Fruit fly (Drosophila melanogaster) S2 (cell line): ENCODE results near the gene Lk6.

Source experiments
- CG8478 ChIP-seq: fragments of >200 bp; optimal IDR thresholded peaks from 2 replicates; lab custom pipeline; 2018
- CTCF ChIP-seq, 2 experiments: fragments of >200 bp; optimal IDR thresholded peaks; 2 replicates each; lab custom pipeline; 2018

The Lk6 gene

DNA sequence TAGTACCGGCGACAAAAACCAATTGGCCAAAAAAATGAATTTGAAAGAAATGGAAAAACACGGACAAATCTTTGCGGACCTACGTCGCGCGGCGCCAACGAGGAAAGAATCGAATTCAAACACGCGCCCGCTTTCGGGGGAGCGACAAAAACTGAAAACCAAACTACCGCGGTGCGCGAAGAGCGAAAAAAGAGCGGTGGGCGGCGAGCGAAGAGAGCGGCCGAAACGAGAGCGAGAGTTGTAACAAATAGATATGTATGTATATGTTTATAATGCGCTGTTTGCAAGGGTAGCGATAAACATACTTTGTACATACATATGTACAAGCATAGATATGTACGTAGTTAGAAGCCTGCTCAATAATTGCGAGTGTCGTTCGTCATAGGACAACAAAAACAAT, 4.3 kb downstream of the Lk6 start:
- TF ChIP-seq CG8478 (no peak), CTCF (optimal IDR thresholded peaks at IDR 0.05; lab: Kevin White, UChicago) (no peak)

- TF ChIP-seq CTCF (optimal IDR thresholded peaks at IDR 0.05; lab: Kevin White, UChicago) (no peak), CG8478 (no peak)
Observed at dm6 chr3R:11759185-11759731, 5.0 kb downstream of the Lk6 start.

DNA sequence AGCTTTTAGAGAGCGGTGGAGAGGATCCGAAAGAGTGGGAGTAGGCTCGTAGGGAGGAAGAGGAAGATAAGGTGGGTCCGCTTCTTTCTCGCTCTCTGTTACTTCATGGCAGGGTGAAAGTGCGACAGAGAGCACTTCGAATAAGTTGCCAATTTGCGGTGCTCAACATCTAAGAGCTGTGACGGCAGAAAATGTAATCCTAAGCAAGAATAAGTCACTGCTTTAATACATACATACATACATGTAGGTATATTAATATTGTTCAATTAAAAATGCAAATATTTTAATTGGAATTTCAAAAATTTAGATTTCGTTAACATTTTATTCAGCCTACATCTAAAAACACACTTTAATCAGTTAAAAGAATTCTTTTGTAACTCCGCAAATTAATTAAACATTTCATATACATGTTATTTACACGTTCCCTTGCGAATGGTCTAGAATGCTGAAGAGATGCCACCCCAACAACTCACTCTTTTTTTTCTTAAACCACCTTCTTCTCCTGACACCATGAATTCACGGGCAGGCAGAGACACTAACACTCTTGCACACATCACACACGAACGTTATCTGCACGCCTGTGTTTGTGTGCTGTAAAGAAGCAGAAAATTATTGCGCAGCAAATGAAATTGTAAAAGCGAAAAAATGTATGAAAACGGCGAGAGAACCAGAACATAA, 5.6 kb downstream of the Lk6 start:
- TF ChIP-seq CG8478 (no peak), CTCF (optimal IDR thresholded peaks at IDR 0.05; lab: Kevin White, UChicago) (no peak)

DNA sequence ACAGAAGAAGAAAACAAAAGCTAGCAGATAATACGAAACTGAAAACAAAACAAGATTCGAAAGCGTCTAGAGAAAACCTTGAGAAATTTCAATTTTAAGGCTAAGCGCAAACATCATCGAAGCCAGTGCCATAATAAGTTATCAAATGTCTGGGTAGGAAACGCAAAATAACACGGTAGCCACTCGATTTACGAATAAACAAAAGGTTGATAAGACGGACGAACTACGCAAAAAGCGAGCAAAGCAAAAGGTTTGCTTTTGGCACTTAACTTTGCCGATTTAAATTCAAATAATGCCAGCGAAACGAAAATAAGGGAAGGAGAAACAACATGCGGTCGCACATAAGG, 6.1 kb downstream of the Lk6 start:
- no peak for TF ChIP-seq CG8478
- TF ChIP-seq CTCF (optimal IDR thresholded peaks at IDR 0.05; lab: Kevin White, UChicago): no peak

dm6 chr3R:11757197-11757856, 6.9 kb downstream of the Lk6 start:
- no peak for TF ChIP-seq CTCF (optimal IDR thresholded peaks at IDR 0.05; lab: Kevin White, UChicago)
- no peak for TF ChIP-seq CG8478

DNA sequence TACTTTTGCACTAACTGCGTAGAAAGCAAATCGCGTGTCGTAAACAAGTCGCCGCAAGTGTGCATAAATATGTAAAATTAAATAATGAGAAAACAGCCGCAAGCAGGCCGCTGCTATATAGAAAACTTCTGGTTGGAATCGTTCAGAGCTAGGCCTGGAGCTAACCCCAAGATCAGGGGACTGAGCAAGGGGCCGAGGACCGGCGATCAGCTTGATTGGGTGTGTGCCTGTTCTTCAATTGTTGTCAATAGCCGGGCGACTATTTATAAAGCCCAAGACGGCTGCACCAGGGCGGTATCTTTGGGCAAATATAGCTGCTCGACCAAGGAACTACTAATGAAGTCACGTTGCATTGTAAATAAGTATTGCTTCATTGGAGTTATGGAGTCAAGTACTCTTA, 7.5 kb downstream of the Lk6 start:
- TF ChIP-seq CG8478: no peak
- TF ChIP-seq CTCF (optimal IDR thresholded peaks at IDR 0.05; lab: Kevin White, UChicago): no peak

DNA sequence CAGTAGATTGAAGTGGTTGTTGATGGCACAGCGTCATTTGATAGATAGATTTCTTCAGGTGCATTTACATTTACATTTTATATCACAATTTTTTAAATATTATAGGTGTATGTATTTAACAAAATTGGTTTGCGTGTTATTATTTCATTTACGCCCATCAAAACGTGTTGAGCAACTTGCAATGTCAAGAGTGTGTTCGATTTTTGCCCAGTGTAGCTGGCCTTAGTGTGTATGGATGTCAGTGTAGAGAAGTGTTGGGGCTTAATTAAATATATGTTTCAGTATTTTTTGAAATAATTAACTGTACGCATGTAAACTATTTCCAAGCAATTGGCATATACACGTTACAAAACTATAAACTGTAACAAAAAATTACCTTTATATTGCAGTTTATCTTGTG, 12.5 kb downstream of the Lk6 start:
- TF ChIP-seq CG8478 (no peak), CTCF (optimal IDR thresholded peaks at IDR 0.05; lab: Kevin White, UChicago) (no peak)

DNA sequence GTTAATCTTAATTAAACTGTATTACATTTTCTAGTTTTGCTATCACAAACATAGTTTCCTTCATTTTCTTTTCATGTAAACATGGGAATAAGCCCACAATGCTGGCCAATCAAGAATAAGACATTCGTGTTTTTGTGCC, 14.1 kb downstream of the Lk6 start, which contains the start of gene CG43062:
TSS of gene CG43062 (plus strand) at position 40 of the 139 bp plus-strand sequence.
- TF ChIP-seq CTCF (optimal IDR thresholded peaks at IDR 0.05; lab: Kevin White, UChicago) (no peak), CG8478 (no peak)

- TF ChIP-seq CG8478 (no peak), CTCF (optimal IDR thresholded peaks at IDR 0.05; lab: Kevin White, UChicago) (no peak)
Observed at dm6 chr3R:11749297-11750293, 14.7 kb downstream of the Lk6 start, which contains the start of gene CG6923. CG6923 (minus strand) TSS chr3R:11750029.

DNA sequence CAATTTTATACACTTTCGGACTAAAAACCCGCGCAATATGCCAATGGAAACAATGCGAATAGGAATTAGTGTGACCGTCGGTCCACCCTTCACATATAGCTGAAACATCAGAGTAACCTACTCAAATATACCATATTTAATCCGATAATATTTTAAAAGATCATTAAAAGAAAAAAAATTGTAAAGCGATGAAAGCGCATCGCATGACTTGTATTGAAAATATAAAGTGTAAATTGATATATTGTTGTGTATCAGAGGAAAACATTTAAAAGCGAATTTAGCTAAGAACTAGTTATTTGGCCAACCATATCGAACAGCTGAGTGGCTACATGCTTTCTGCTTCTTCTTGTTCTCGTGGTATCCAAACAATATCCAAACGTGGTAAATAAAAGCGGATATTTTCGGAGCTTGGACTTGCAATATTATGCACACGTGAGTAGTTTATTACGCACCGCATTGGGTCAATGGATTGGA, 22.5 kb downstream of the Lk6 start, which contains the start of the genes Blm and CG14722:
TSS of gene Blm (minus strand) at position 54 of the 474 bp plus-strand sequence.
TSS of gene CG14722 (plus strand) at position 161 of the 474 bp plus-strand sequence.
- no peak for TF ChIP-seq CG8478
- no peak for TF ChIP-seq CTCF (optimal IDR thresholded peaks at IDR 0.05; lab: Kevin White, UChicago)

dm6 chr3R:11735337-11735736, 28.9 kb downstream of the Lk6 start, which contains the start of gene CG14721:
CG14721 (plus strand) TSS chr3R:11735447.
- TF ChIP-seq CG8478 (no peak), CTCF (optimal IDR thresholded peaks at IDR 0.05; lab: Kevin White, UChicago) (no peak)

DNA sequence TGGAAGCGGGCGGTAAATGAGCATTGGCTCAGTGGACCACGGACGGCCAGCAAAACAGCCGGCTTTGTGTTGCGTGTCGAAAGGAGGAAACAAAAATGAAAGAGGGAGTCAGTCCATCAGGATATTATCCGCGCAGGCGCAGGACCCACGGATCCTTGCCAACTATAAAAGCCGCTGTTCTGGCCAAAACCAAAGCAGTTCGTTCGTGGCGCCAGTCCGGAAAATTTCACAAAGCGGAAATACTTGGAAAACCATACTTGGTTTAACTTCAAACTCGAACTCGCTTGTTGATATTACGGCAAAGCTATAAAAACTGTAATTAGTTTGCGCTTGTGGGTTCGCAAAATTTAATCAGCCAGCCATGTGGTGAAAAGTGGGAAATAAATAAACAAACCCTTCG, 42.7 kb downstream of the Lk6 start, which contains the start of gene CG12594:
TSS of gene CG12594 (plus strand) at position 142 of the 400 bp plus-strand sequence.
- no peak for TF ChIP-seq CG8478
- no peak for TF ChIP-seq CTCF (optimal IDR thresholded peaks at IDR 0.05; lab: Kevin White, UChicago)

DNA sequence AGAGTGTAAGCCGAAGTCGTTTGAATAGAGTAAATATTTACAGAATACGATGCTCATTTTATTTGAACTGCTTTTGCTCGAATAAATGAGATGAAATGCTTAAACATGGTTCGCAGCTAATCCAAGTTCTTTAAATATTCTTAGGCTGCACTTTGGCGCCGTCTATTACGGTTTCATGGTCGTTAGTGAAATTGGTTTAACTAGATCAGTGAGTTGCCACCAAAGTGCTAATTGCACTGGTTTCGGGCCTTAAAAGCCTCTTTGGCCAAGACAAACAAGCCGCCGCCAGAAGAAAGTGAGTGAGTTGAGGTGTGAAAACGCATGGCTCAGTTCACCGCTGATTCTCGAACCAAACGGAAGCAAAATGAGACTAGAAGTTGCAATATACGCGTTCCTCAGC, 52.9 kb downstream of the Lk6 start, which contains the start of gene CG14720:
TSS of gene CG14720 (plus strand) at position 301 of the 400 bp plus-strand sequence.
- TF ChIP-seq CTCF (optimal IDR thresholded peaks at IDR 0.05; lab: Kevin White, UChicago) (no peak), CG8478 (no peak)

dm6 chr3R:11703730-11704129, 60.5 kb downstream of the Lk6 start, which contains the start of gene I-t:
I-t (plus strand) TSS chr3R:11704030.
- no peak for TF ChIP-seq CTCF (optimal IDR thresholded peaks at IDR 0.05; lab: Kevin White, UChicago)
- TF ChIP-seq CG8478: no peak
